Worm (Caenorhabditis elegans): ENCODE measurements around the gene F56F10.1.

The F56F10.1 gene

DNA sequence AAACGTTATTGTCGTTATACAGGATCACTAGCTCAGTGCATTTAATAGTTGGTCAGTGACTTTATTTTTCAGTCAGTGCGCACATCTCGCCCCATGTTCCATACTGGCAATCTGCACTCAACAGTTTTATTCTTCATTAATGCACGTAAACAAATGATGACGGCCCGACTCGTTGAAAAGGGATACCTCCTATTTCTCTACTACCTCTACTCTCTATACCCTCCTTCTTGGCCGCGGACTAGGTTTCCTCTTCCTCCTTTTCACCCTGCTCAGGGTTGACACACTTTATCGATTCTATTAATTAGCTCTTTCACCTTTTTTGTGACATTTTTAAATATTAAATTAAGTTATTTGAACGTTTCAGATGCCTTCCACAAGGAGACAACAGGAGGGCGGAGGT, 43.1 kb downstream of the F56F10.1 start, which contains the start of gene sel-12:
sel-12 (plus strand) TSS at position 358 of the 400 bp plus-strand sequence.
- TF ChIP-seq hlh-30 (tag; optimal IDR thresholded peaks at IDR 0.05; ENCODE audit: insufficient read depth) (no peak), dve-1 (tag; optimal IDR thresholded peaks at IDR 0.05) (no peak), zip-5 (tag; optimal IDR thresholded peaks at IDR 0.05) (no peak), pax-1 (tag; optimal IDR thresholded peaks at IDR 0.05) (no peak), ahr-1 (tag; optimal IDR thresholded peaks at IDR 0.05) (no peak), ceh-19 (GFP tag; optimal IDR thresholded peaks at IDR 0.05) (no peak), ceh-22 (tag; optimal IDR thresholded peaks at IDR 0.05) (no peak), mec-3 (tag; optimal IDR thresholded peaks at IDR 0.05; ENCODE audit: borderline replicate concordance) (no peak), syd-9 (tag; optimal IDR thresholded peaks at IDR 0.05) (no peak), ama-1 (optimal IDR thresholded peaks at IDR 0.05) (no peak), nhr-11 (tag; optimal IDR thresholded peaks at IDR 0.05) (no peak), elt-4 (tag; optimal IDR thresholded peaks at IDR 0.05) (no peak), npax-4 (tag; optimal IDR thresholded peaks at IDR 0.05) (no peak), hlh-15 (tag; optimal IDR thresholded peaks at IDR 0.05) (no peak), ets-4 (tag; optimal IDR thresholded peaks at IDR 0.05) (no peak), lin-11 (tag; optimal IDR thresholded peaks at IDR 0.05) (no peak), gmeb-2 (tag; optimal IDR thresholded peaks at IDR 0.05) (no peak), F13H6.1 (tag; optimal IDR thresholded peaks at IDR 0.05) (no peak), ref-2 (tag; optimal IDR thresholded peaks at IDR 0.05) (peak; percentile 16), tbx-2 (tag; optimal IDR thresholded peaks at IDR 0.05) (peak; percentile 27), madf-2 (tag; optimal IDR thresholded peaks at IDR 0.05) (no peak), K02D7.2 (tag; optimal IDR thresholded peaks at IDR 0.05) (no peak), ceh-48 (tag; optimal IDR thresholded peaks at IDR 0.05) (peak; percentile 34), pat-9 (tag; optimal IDR thresholded peaks at IDR 0.05) (no peak), hlh-6 (tag; optimal IDR thresholded peaks at IDR 0.05) (peak; percentile 13), ceh-24 (tag; optimal IDR thresholded peaks at IDR 0.05) (no peak), ceh-18 (tag; optimal IDR thresholded peaks at IDR 0.05) (no peak), sox-4 (tag; optimal IDR thresholded peaks at IDR 0.05) (no peak), ceh-31 (tag; optimal IDR thresholded peaks at IDR 0.05) (peak; percentile 66), pqm-1 (tag; optimal IDR thresholded peaks at IDR 0.05) (no peak), ceh-6 (GFP tag; optimal IDR thresholded peaks at IDR 0.05) (no peak), ztf-16 (tag; optimal IDR thresholded peaks at IDR 0.05) (no peak), K09A11.1 (tag; optimal IDR thresholded peaks at IDR 0.05; ENCODE audit: insufficient read depth) (no peak), nfya-1 (tag; optimal IDR thresholded peaks at IDR 0.05) (no peak), che-1 (tag; optimal IDR thresholded peaks at IDR 0.05) (no peak), odd-2 (tag; optimal IDR thresholded peaks at IDR 0.05) (no peak), ceh-14 (tag; optimal IDR thresholded peaks at IDR 0.05) (no peak), nhr-232 (tag; optimal IDR thresholded peaks at IDR 0.05) (no peak), ceh-9 (tag; optimal IDR thresholded peaks at IDR 0.05) (no peak), ceh-2 (tag; optimal IDR thresholded peaks at IDR 0.05) (peak; percentile 63), hlh-13 (GFP tag; optimal IDR thresholded peaks at IDR 0.05) (no peak), ceh-45 (GFP tag; IDR thresholded peaks at IDR 0.05) (no peak), pag-3 (tag; optimal IDR thresholded peaks at IDR 0.05; ENCODE audit: borderline replicate concordance) (no peak), unc-42 (tag; optimal IDR thresholded peaks at IDR 0.05) (peak; percentile 27), unc-86 (tag; optimal IDR thresholded peaks at IDR 0.05) (no peak), ceh-34 (tag; optimal IDR thresholded peaks at IDR 0.05) (peak; percentile 64), unc-3 (GFP tag; conservative IDR thresholded peaks at IDR 0.05) (no peak), unc-3 (tag; optimal IDR thresholded peaks at IDR 0.05) (no peak), T23F11.4 (GFP tag; optimal IDR thresholded peaks at IDR 0.05) (no peak), sdc-2 (tag; optimal IDR thresholded peaks at IDR 0.05) (peak; percentile 24), eyg-1 (tag; optimal IDR thresholded peaks at IDR 0.05) (no peak), lim-6 (tag; optimal IDR thresholded peaks at IDR 0.05) (no peak), fkh-10 (GFP tag; optimal IDR thresholded peaks at IDR 0.05) (no peak), C08G9.2 (tag; optimal IDR thresholded peaks at IDR 0.05) (peak; percentile 38), rnt-1 (tag; optimal IDR thresholded peaks at IDR 0.05) (no peak)
